Worm (Caenorhabditis elegans) whole organism, mixed stage, embryonic: ENCODE results near the gene znf-474.
A peak's percentile ranks its signal among the peaks of the same experiment; 100 is the strongest.

ENCODE experiments used
- M03D4.4 ChIP-seq: sonication (generic microtip); optimal IDR thresholded peaks from 2 replicates; lab custom pipeline; 2017; ENCODE audit warnings: mild to moderate bottlenecking, missing genetic modification characterization, missing compliant biosample characterization
- bed-3 ChIP-seq: fragments of 200-800 bp; sonication (Bioruptor generic); optimal IDR thresholded peaks from 3 replicates; lab custom pipeline; 2018; ENCODE audit warnings: mild to moderate bottlenecking, missing genetic modification characterization, moderate library complexity, missing compliant biosample characterization
- blmp-1 ChIP-seq: fragments of 150-350 bp; optimal IDR thresholded peaks from 2 replicates; lab custom pipeline; 2014; ENCODE audit warnings: missing biosample characterization, missing genetic modification characterization
- ceh-39 ChIP-seq: fragments of 150-350 bp; optimal IDR thresholded peaks from 2 replicates; lab custom pipeline; 2014; ENCODE audit warnings: missing biosample characterization, missing genetic modification characterization
- ceh-83 ChIP-seq: fragments of 200-800 bp; sonication (Bioruptor generic); optimal IDR thresholded peaks from 2 replicates; lab custom pipeline; 2018; ENCODE audit warnings: mild to moderate bottlenecking, missing genetic modification characterization, missing compliant biosample characterization
- ces-1 ChIP-seq: fragments of 150-350 bp; optimal IDR thresholded peaks from 2 replicates; lab custom pipeline; 2014; ENCODE audit warnings: missing biosample characterization, missing genetic modification reagents, missing genetic modification characterization
- cnd-1 ChIP-seq: fragments of 200-800 bp; sonication (Bioruptor generic); optimal IDR thresholded peaks from 2 replicates; lab custom pipeline; 2018; ENCODE audit warnings: mild to moderate bottlenecking, missing genetic modification characterization, missing compliant biosample characterization
- drap-1 ChIP-seq: fragments of 200-800 bp; sonication (Bioruptor generic); optimal IDR thresholded peaks from 3 replicates; lab custom pipeline; 2018; ENCODE audit warnings: mild to moderate bottlenecking, missing genetic modification characterization, missing compliant biosample characterization
- elt-1 ChIP-seq: sonication (generic microtip); optimal IDR thresholded peaks from 2 replicates; lab custom pipeline; 2017; ENCODE audit warnings: missing genetic modification characterization, mild to moderate bottlenecking, missing compliant biosample characterization, antibody characterized with exemption, moderate library complexity, borderline replicate concordance; ENCODE audit not compliant: insufficient read depth
- ham-2 ChIP-seq: fragments of 200-800 bp; sonication (Bioruptor generic); optimal IDR thresholded peaks from 2 replicates; lab custom pipeline; 2018; ENCODE audit warnings: mild to moderate bottlenecking, missing genetic modification characterization, missing compliant biosample characterization
- hlh-1 ChIP-seq: fragments of 150-350 bp; optimal IDR thresholded peaks from 2 replicates; lab custom pipeline; 2014; ENCODE audit warnings: missing biosample characterization, missing genetic modification reagents, missing genetic modification characterization
- lin-13 ChIP-seq: fragments of 150-350 bp; optimal IDR thresholded peaks from 2 replicates; lab custom pipeline; 2014; ENCODE audit warnings: missing biosample characterization, missing genetic modification characterization
- mab-5 ChIP-seq: fragments of 150-350 bp; optimal IDR thresholded peaks from 2 replicates; lab custom pipeline; 2014; ENCODE audit warnings: missing biosample characterization, missing genetic modification characterization
- mep-1 ChIP-seq: fragments of 150-350 bp; optimal IDR thresholded peaks from 2 replicates; lab custom pipeline; 2017; ENCODE audit warnings: missing biosample characterization, missing genetic modification reagents, missing genetic modification characterization, inconsistent platforms
- mls-2 ChIP-seq: sonication (generic microtip); optimal IDR thresholded peaks from 2 replicates; lab custom pipeline; 2016; ENCODE audit warnings: mild to moderate bottlenecking, missing genetic modification characterization, moderate library complexity, missing compliant biosample characterization
- nhr-12 ChIP-seq: fragments of 150-350 bp; optimal IDR thresholded peaks from 2 replicates; lab custom pipeline; 2014; ENCODE audit warnings: missing biosample characterization, missing genetic modification characterization
- nhr-2 ChIP-seq: fragments of 150-350 bp; optimal IDR thresholded peaks from 2 replicates; lab custom pipeline; 2014; ENCODE audit warnings: missing biosample characterization, missing genetic modification characterization
- nhr-237 ChIP-seq: fragments of 150-350 bp; optimal IDR thresholded peaks from 2 replicates; lab custom pipeline; 2014; ENCODE audit warnings: missing biosample characterization, missing genetic modification characterization
- nhr-76 ChIP-seq: sonication (generic microtip); optimal IDR thresholded peaks from 2 replicates; lab custom pipeline; 2017; ENCODE audit warnings: missing biosample characterization, missing genetic modification characterization
- pha-4 ChIP-seq: fragments of 150-350 bp; optimal IDR thresholded peaks from 2 replicates; lab custom pipeline; 2018; ENCODE audit warnings: missing biosample characterization, missing genetic modification reagents, missing genetic modification characterization
- sem-2 ChIP-seq: fragments of 200-800 bp; sonication (Bioruptor generic); optimal IDR thresholded peaks from 2 replicates; lab custom pipeline; 2018; ENCODE audit warnings: mild to moderate bottlenecking, missing genetic modification characterization, missing compliant biosample characterization
- snpc-4 ChIP-seq: fragments of 150-350 bp; optimal IDR thresholded peaks from 2 replicates; lab custom pipeline; 2014; ENCODE audit warnings: missing biosample characterization, missing genetic modification characterization
- sptf-1 ChIP-seq: sonication (generic microtip); optimal IDR thresholded peaks from 2 replicates; lab custom pipeline; 2017; ENCODE audit warnings: mild to moderate bottlenecking, missing genetic modification characterization, moderate library complexity, missing compliant biosample characterization
- tbx-8 ChIP-seq: fragments of 200-800 bp; sonication (Bioruptor generic); optimal IDR thresholded peaks from 2 replicates; lab custom pipeline; 2018; ENCODE audit warnings: mild to moderate bottlenecking, missing genetic modification characterization, moderate library complexity, missing compliant biosample characterization
- unc-120 ChIP-seq: sonication (generic microtip); optimal IDR thresholded peaks from 2 replicates; lab custom pipeline; 2017; ENCODE audit warnings: missing genetic modification characterization, missing compliant biosample characterization; ENCODE audit not compliant: poor library complexity, severe bottlenecking
- unc-62 ChIP-seq: fragments of 150-350 bp; optimal IDR thresholded peaks from 2 replicates; lab custom pipeline; 2014; ENCODE audit warnings: missing biosample characterization, missing genetic modification reagents, missing genetic modification characterization
- ztf-11 ChIP-seq: fragments of 150-350 bp; optimal IDR thresholded peaks from 2 replicates; lab custom pipeline; 2014; ENCODE audit warnings: missing biosample characterization, missing genetic modification characterization

The znf-474 gene

DNA sequence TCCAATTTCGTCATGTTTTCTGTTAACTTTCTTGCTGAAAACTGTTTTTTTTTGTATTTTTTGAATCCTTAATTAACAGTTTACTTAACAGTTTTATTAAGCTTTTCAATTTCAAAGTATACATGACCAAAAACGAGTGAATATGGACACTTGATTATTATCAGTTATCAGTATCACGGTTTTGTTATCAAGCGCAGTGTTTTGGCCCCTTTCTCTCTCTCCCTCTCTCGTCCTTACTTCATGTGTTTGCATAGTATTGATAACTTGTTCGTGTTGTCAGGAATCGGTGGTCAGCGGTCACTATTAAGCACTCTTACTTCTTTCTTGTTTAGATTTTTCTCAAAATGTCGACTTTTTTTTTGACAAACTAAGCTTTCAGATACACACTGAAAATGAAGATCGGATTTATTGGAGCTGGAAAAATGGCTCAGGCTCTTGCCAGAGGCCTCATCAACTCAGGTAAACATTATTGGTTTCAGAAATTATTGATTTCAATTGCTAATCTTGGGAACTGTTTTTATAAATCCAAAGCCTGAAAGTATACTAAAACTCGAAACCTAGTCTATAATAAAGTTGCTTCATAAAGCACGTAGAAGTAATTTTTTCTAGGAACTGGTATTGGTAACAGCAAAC is 3.2 kb upstream of the znf-474 start, which contains the start of gene pycr-1:
Gene pycr-1, plus strand, starts transcription at position 380 of the 633 bp plus-strand sequence.
- TF ChIP-seq unc-120 (tag; lab: Kevin White, UChicago): no peak
- no peak for TF ChIP-seq ceh-39 (tag; lab: Kevin White, UChicago)
- TF ChIP-seq ceh-83 (GFP tag; lab: Kevin White, UChicago): no peak
- TF ChIP-seq nhr-12 (tag; lab: Kevin White, UChicago): no peak
- no peak for TF ChIP-seq nhr-76 (tag; lab: Kevin White, UChicago)
- TF ChIP-seq mls-2 (tag; lab: Kevin White, UChicago): no peak
- TF ChIP-seq cnd-1 (tag; lab: Kevin White, UChicago): no peak
- no peak for TF ChIP-seq sptf-1 (tag; lab: Kevin White, UChicago)
- no peak for TF ChIP-seq sem-2
- TF ChIP-seq snpc-4: no peak

DNA sequence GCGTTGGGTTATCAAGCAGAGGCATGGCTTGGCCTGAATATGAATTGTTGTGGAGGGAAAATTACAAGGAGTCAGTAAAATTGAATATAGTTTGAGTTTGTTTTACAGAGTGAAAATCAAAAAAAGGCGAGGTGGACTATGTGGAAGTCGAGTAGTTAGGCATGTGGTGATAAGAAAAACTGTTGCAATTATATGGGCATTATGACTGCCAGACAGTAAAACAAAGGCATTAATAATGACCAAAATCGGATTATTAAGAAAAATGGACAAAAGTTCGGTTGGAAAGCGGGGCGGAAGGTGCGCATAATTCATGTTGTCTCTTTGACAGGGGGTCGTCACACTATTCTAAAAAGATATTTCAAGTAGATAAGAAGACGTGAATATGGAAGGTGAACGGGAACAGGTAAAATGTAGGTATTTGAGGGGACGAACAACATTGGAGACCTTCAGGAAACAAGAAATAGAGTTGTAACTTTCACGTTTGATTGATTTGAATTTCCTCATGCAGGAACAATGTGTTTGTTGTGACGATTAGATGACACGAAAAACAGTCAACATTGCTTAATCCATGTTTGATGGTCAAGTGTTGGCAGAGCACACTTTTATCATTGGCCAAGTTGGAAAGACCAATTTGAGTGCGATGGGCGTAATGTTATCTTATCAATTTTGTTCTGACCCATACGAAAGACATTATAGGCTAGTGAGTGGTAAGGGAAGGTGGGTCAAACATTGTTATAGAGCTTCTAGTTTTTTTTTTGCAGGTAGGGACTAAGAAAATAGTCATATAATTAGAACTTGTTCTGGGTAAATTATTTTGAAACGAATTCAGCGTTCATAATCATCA is 4.6 kb downstream of the znf-474 start, which contains the start of gene mfsd-11:
Gene mfsd-11, minus strand, starts transcription at position 51 of the 844 bp plus-strand sequence.
- TF ChIP-seq mab-5 (no peak), nhr-76 (tag; lab: Kevin White, UChicago) (no peak), mep-1 (tag; lab: Kevin White, UChicago) (no peak), elt-1 (tag; lab: Kevin White, UChicago) (no peak), pha-4 (tag; lab: Kevin White, UChicago) (no peak), ces-1 (GFP tag; lab: Kevin White, UChicago) (no peak), lin-13 (tag; lab: Kevin White, UChicago) (no peak), ham-2 (GFP tag; lab: Kevin White, UChicago) (no peak), ceh-39 (tag; lab: Kevin White, UChicago) (no peak), nhr-237 (tag; lab: Kevin White, UChicago) (no peak), M03D4.4 (tag; lab: Kevin White, UChicago) (no peak)
- TF ChIP-seq, all 35 proteins: peak for 0

- peak; percentile 39 for TF ChIP-seq unc-120 (tag; lab: Kevin White, UChicago)
- no peak for TF ChIP-seq tbx-8 (GFP tag; lab: Kevin White, UChicago)
- no peak for TF ChIP-seq M03D4.4 (tag; lab: Kevin White, UChicago)
- TF ChIP-seq hlh-1 (tag; lab: Kevin White, UChicago): peak; percentile 70
- TF ChIP-seq unc-62 (GFP tag; lab: Kevin White, UChicago): peak; percentile 85
- no peak for TF ChIP-seq mls-2 (tag; lab: Kevin White, UChicago)
- TF ChIP-seq mab-5: no peak
- no peak for TF ChIP-seq cnd-1 (tag; lab: Kevin White, UChicago)
- no peak for TF ChIP-seq drap-1
Observed at ce11 chrX:12158641-12159040, 8.9 kb downstream of the znf-474 start.

DNA sequence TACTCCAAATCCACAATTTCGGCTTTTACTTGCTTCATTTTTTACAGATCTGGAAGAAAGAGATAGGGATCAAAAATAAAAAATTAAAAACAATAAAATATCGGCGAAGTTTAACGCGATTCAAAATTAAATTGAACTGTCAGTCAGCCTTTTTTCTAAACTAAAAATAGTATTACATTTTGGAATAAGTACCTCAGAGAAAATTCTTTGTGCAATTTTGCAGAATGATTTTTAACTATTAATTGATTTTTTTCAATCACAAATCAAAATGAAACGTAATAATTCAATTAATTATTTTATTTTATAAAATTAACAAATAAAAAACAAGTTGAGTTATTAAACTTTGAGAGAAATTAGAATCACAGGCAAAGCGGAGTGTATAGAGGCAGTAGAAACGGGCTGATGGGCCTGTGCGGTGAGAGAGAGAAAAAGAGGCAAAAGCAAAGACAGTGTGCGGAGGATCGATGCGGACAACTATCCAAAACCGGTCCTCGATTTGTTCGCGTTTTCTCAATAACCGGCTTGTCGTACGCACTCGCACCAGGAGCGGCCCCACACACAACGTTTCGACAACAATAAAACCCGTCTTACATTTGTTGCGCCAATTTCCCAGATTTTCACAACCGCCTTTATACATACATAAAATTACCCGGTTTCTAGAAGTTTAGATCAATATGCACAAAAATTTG is 10.4 kb downstream of the znf-474 start, which contains the start of gene F57G12.2:
Gene F57G12.2, minus strand, starts transcription at position 51 of the 689 bp plus-strand sequence.
- TF ChIP-seq pha-4 (tag; lab: Kevin White, UChicago) (peak; percentile 25), bed-3 (no peak), M03D4.4 (tag; lab: Kevin White, UChicago) (no peak), mab-5 (no peak), sptf-1 (tag; lab: Kevin White, UChicago) (no peak), ztf-11 (tag; lab: Kevin White, UChicago) (no peak), ham-2 (GFP tag; lab: Kevin White, UChicago) (no peak)

- TF ChIP-seq nhr-2 (tag; lab: Kevin White, UChicago) (no peak), elt-1 (tag; lab: Kevin White, UChicago) (no peak), ceh-83 (GFP tag; lab: Kevin White, UChicago) (no peak), mls-2 (tag; lab: Kevin White, UChicago) (no peak), blmp-1 (no peak), ces-1 (GFP tag; lab: Kevin White, UChicago) (no peak)
Observed at ce11 chrX:12162659-12163058, 12.9 kb downstream of the znf-474 start.
